Worm (Caenorhabditis elegans) whole organism, L1 larva: ENCODE results near the gene fbxa-197.

Source experiments
- C16A3.4 ChIP-seq: fragments of 150-350 bp; optimal IDR thresholded peaks from 2 replicates; lab custom pipeline; 2014; ENCODE audit warnings: missing biosample characterization, missing genetic modification characterization
- Y116A8C.19 ChIP-seq: sonication (generic microtip); optimal IDR thresholded peaks from 2 replicates; lab custom pipeline; 2016; ENCODE audit warnings: missing compliant biosample characterization, missing genetic modification characterization, borderline replicate concordance
- alr-1 ChIP-seq: fragments of 200-800 bp; sonication (Bioruptor generic); optimal IDR thresholded peaks from 2 replicates; lab custom pipeline; 2018; ENCODE audit warnings: borderline replicate concordance, mild to moderate bottlenecking, missing genetic modification characterization, missing compliant biosample characterization
- aly-2 ChIP-seq: fragments of 150-350 bp; optimal IDR thresholded peaks from 2 replicates; lab custom pipeline; 2014; ENCODE audit warnings: missing biosample characterization, missing genetic modification characterization
- blmp-1 ChIP-seq: fragments of 150-350 bp; optimal IDR thresholded peaks from 2 replicates; lab custom pipeline; 2014; ENCODE audit warnings: missing biosample characterization, missing genetic modification characterization
- ceh-63 ChIP-seq: fragments of 200-800 bp; sonication (Bioruptor generic); optimal IDR thresholded peaks from 2 replicates; lab custom pipeline; 2018; ENCODE audit warnings: mild to moderate bottlenecking, missing genetic modification characterization, missing compliant biosample characterization
- ceh-8 ChIP-seq: fragments of 200-800 bp; sonication (Bioruptor generic); optimal IDR thresholded peaks from 2 replicates; lab custom pipeline; 2018; ENCODE audit warnings: mild to moderate bottlenecking, missing genetic modification characterization, moderate library complexity, missing compliant biosample characterization
- efl-1 ChIP-seq, 4 experiments: fragments of 150-350 bp; optimal IDR thresholded peaks in 3 of 4; peaks in 1 of 4; 1 replicate in 1 of 4; 2 replicates in 3 of 4; lab custom pipeline; 2014; ENCODE audit warnings: missing biosample characterization in 2 of 4, missing genetic modification characterization in 2 of 4, missing genetic modification reagents in 2 of 4
- egl-13 ChIP-seq: sonication (generic microtip); optimal IDR thresholded peaks from 2 replicates; lab custom pipeline; 2016; ENCODE audit warnings: missing genotype, missing genetic modification reagents, missing genetic modification characterization, missing compliant biosample characterization
- elt-2 ChIP-seq: sonication (generic microtip); optimal IDR thresholded peaks from 2 replicates; lab custom pipeline; 2016; ENCODE audit warnings: missing genetic modification characterization, mild to moderate bottlenecking, inconsistent platforms, missing compliant biosample characterization, missing genetic modification reagents
- elt-3 ChIP-seq, 6 experiments: fragments of 150-350 bp in 1 of 6; sonication (generic microtip); optimal IDR thresholded peaks; 2 replicates each; lab custom pipeline; 2017 to 2018; ENCODE audit warnings: missing biosample characterization in 6 of 6, missing genetic modification characterization in 6 of 6, inconsistent platforms in 1 of 6
- fkh-4 ChIP-seq: sonication (generic microtip); optimal IDR thresholded peaks from 2 replicates; lab custom pipeline; 2016; ENCODE audit warnings: missing compliant biosample characterization, missing genetic modification characterization, borderline replicate concordance
- fos-1 ChIP-seq: fragments of 150-350 bp; optimal IDR thresholded peaks from 2 replicates; lab custom pipeline; 2014; ENCODE audit warnings: missing biosample characterization, missing genetic modification characterization
- grh-1 ChIP-seq: fragments of 200-800 bp; sonication (Bioruptor generic); IDR thresholded peaks from 2 replicates; pipeline ENCODE4 v1.3.6; 2022; ENCODE audit warnings: missing genetic modification reagents, missing genetic modification characterization, missing compliant biosample characterization
- hlh-17 ChIP-seq: fragments of 200-800 bp; sonication (Bioruptor generic); optimal IDR thresholded peaks from 2 replicates; lab custom pipeline; 2018; ENCODE audit warnings: missing genetic modification characterization, mild to moderate bottlenecking, missing compliant biosample characterization, moderate library complexity, borderline replicate concordance
- hlh-4 ChIP-seq: sonication (generic microtip); optimal IDR thresholded peaks from 2 replicates; lab custom pipeline; 2016; ENCODE audit warnings: mild to moderate bottlenecking, missing genetic modification characterization, missing compliant biosample characterization
- irx-1 ChIP-seq: sonication (generic microtip); optimal IDR thresholded peaks from 2 replicates; lab custom pipeline; 2016; ENCODE audit warnings: missing genetic modification characterization, missing compliant biosample characterization
- isw-1 ChIP-seq: fragments of 200-800 bp; sonication (Bioruptor generic); IDR thresholded peaks from 2 replicates; pipeline ENCODE4 v1.3.6; 2022; ENCODE audit warnings: missing genetic modification characterization, missing compliant biosample characterization
- jun-1 ChIP-seq: fragments of 150-350 bp; optimal IDR thresholded peaks from 2 replicates; lab custom pipeline; 2014; ENCODE audit warnings: missing biosample characterization, missing genetic modification reagents, missing genetic modification characterization
- lin-15B ChIP-seq: fragments of 150-350 bp; sonication (generic microtip); optimal IDR thresholded peaks from 3 replicates; lab custom pipeline; 2014; ENCODE audit warnings: missing biosample characterization, missing genetic modification characterization
- mab-9 ChIP-seq: fragments of 200-800 bp; sonication (Bioruptor generic); IDR thresholded peaks from 2 replicates; pipeline ENCODE4 v1.3.6; 2022; ENCODE audit warnings: missing genetic modification reagents, missing genetic modification characterization, missing compliant biosample characterization
- mep-1 ChIP-seq: fragments of 150-350 bp; optimal IDR thresholded peaks from 2 replicates; lab custom pipeline; 2014; ENCODE audit warnings: missing biosample characterization, missing genetic modification characterization
- nhr-20 ChIP-seq: sonication (generic microtip); optimal IDR thresholded peaks from 2 replicates; lab custom pipeline; 2016; ENCODE audit warnings: mild to moderate bottlenecking, missing genetic modification characterization, missing compliant biosample characterization
- nhr-28 ChIP-seq: fragments of 150-350 bp; optimal IDR thresholded peaks from 2 replicates; lab custom pipeline; 2014; ENCODE audit warnings: missing biosample characterization, missing genetic modification characterization
- nhr-47 ChIP-seq: sonication (generic microtip); optimal IDR thresholded peaks from 2 replicates; lab custom pipeline; 2016; ENCODE audit warnings: mild to moderate bottlenecking, missing genetic modification characterization, moderate library complexity, missing compliant biosample characterization
- nhr-71 ChIP-seq: sonication (generic microtip); optimal IDR thresholded peaks from 2 replicates; lab custom pipeline; 2016; ENCODE audit warnings: mild to moderate bottlenecking, missing genetic modification characterization, moderate library complexity, missing compliant biosample characterization
- nhr-76 ChIP-seq: sonication (generic microtip); optimal IDR thresholded peaks from 2 replicates; lab custom pipeline; 2017; ENCODE audit warnings: missing biosample characterization, missing genetic modification characterization
- nhr-84 ChIP-seq: sonication (generic microtip); optimal IDR thresholded peaks from 2 replicates; lab custom pipeline; 2017; ENCODE audit warnings: missing biosample characterization, missing genetic modification characterization
- pag-3 ChIP-seq: sonication (generic microtip); optimal IDR thresholded peaks from 2 replicates; lab custom pipeline; 2017; ENCODE audit warnings: missing genetic modification characterization, mild to moderate bottlenecking, missing compliant biosample characterization, antibody characterized with exemption, borderline replicate concordance; ENCODE audit not compliant: insufficient read depth
- pax-3 ChIP-seq: fragments of 200-800 bp; sonication (Bioruptor generic); optimal IDR thresholded peaks from 2 replicates; lab custom pipeline; 2018; ENCODE audit warnings: mild to moderate bottlenecking, missing genetic modification characterization, moderate library complexity, missing compliant biosample characterization
- rnt-1 ChIP-seq: sonication (generic microtip); optimal IDR thresholded peaks from 2 replicates; lab custom pipeline; 2016; ENCODE audit warnings: mild to moderate bottlenecking, missing genetic modification characterization, moderate library complexity, missing compliant biosample characterization
- snu-23 ChIP-seq: sonication (generic microtip); optimal IDR thresholded peaks from 2 replicates; lab custom pipeline; 2016; ENCODE audit warnings: missing genetic modification characterization, missing compliant biosample characterization
- sox-4 ChIP-seq: sonication (generic microtip); optimal IDR thresholded peaks from 2 replicates; lab custom pipeline; 2016; ENCODE audit warnings: missing genetic modification characterization, missing compliant biosample characterization
- sptf-1 ChIP-seq: fragments of 150-350 bp; optimal IDR thresholded peaks from 2 replicates; lab custom pipeline; 2014; ENCODE audit warnings: missing biosample characterization, missing genetic modification characterization
- swsn-7 ChIP-seq: sonication (generic microtip); optimal IDR thresholded peaks from 2 replicates; lab custom pipeline; 2016; ENCODE audit warnings: missing genetic modification characterization, missing compliant biosample characterization
- tlp-1 ChIP-seq: fragments of 150-350 bp; optimal IDR thresholded peaks from 2 replicates; lab custom pipeline; 2014; ENCODE audit warnings: missing biosample characterization, missing genetic modification characterization
- unc-130 ChIP-seq: fragments of 150-350 bp; optimal IDR thresholded peaks from 2 replicates; lab custom pipeline; 2017; ENCODE audit warnings: missing biosample characterization, missing genetic modification characterization, inconsistent platforms
- unc-30 ChIP-seq: sonication (generic microtip); optimal IDR thresholded peaks from 2 replicates; lab custom pipeline; 2017; ENCODE audit warnings: missing biosample characterization, missing genetic modification characterization
- unc-62 ChIP-seq: fragments of 150-350 bp; optimal IDR thresholded peaks from 2 replicates; lab custom pipeline; 2014; ENCODE audit warnings: missing biosample characterization, missing genetic modification reagents, missing genetic modification characterization
- vab-15 ChIP-seq: sonication (generic microtip); optimal IDR thresholded peaks from 2 replicates; lab custom pipeline; 2017; ENCODE audit warnings: missing genotype, mild to moderate bottlenecking, missing genetic modification characterization, missing compliant biosample characterization
- xbp-1 ChIP-seq: sonication (generic microtip); optimal IDR thresholded peaks from 2 replicates; lab custom pipeline; 2016; ENCODE audit warnings: missing genetic modification characterization, missing compliant biosample characterization

The fbxa-197 gene

ce11 chrV:15900564-15900963 is 33.1 kb downstream of the fbxa-197 start:
- no peak for TF ChIP-seq efl-1 (optimal IDR thresholded peaks at IDR 0.05; lab: Kevin White, UChicago)
- TF ChIP-seq efl-1 (GFP tag; optimal IDR thresholded peaks at IDR 0.05 in 1 of 2; lab: Kevin White, UChicago), result peak in 1 of 2 experiments; percentile 90
- no peak for TF ChIP-seq hlh-4

- peak; percentile 4 for TF ChIP-seq elt-2
Measured at ce11 chrV:15905530-15905929, 38.1 kb downstream of the fbxa-197 start, which contains the start of the genes F35E8.1 and F35E8.2. Gene F35E8.1, minus strand, starts transcription at chrV:15905630. Gene F35E8.2, plus strand, starts transcription at chrV:15905661.

ce11 chrV:15911848-15912247 is 44.4 kb downstream of the fbxa-197 start, which contains the start of gene F35E8.6:
Gene F35E8.6, plus strand, starts transcription at chrV:15912148.
- TF ChIP-seq fos-1 (tag; lab: Kevin White, UChicago) (no peak), mep-1 (tag; lab: Kevin White, UChicago) (no peak), fkh-4 (tag; lab: Kevin White, UChicago) (no peak), ceh-8 (no peak), mab-9 (GFP tag; lab: Robert Waterston, UW) (no peak)
- TF ChIP-seq, all 84 proteins: peak for 0

ce11 chrV:15912677-15913076 is 45.2 kb downstream of the fbxa-197 start:
- no peak for TF ChIP-seq lin-15B (tag; lab: Kevin White, UChicago)
- TF ChIP-seq unc-30, result no peak
- no peak for TF ChIP-seq isw-1
- TF ChIP-seq grh-1 (GFP tag; lab: Robert Waterston, UW), result no peak
- no peak for TF ChIP-seq aly-2 (tag; lab: Kevin White, UChicago)
- TF ChIP-seq swsn-7 (tag; lab: Kevin White, UChicago), result no peak
- no peak for TF ChIP-seq Y116A8C.19 (tag; lab: Kevin White, UChicago)
- TF ChIP-seq nhr-76 (tag; lab: Kevin White, UChicago), result no peak
- no peak for TF ChIP-seq unc-130 (tag; lab: Kevin White, UChicago)
- no peak for TF ChIP-seq nhr-47
- no peak for TF ChIP-seq nhr-28 (tag; lab: Kevin White, UChicago)

- TF ChIP-seq nhr-76 (tag; lab: Kevin White, UChicago), result no peak
- no peak for TF ChIP-seq elt-2
- no peak for TF ChIP-seq ceh-63 (GFP tag; lab: Kevin White, UChicago)
- no peak for TF ChIP-seq alr-1 (tag; lab: Kevin White, UChicago)
- no peak for TF ChIP-seq tlp-1 (tag; lab: Kevin White, UChicago)
- no peak for TF ChIP-seq sptf-1 (tag; lab: Kevin White, UChicago)
- TF ChIP-seq efl-1 (optimal IDR thresholded peaks at IDR 0.05; lab: Kevin White, UChicago), result no peak
- no peak for TF ChIP-seq efl-1 (GFP tag; optimal IDR thresholded peaks at IDR 0.05 in 1 of 2; lab: Kevin White, UChicago)
- TF ChIP-seq swsn-7 (tag; lab: Kevin White, UChicago), result no peak
- no peak for TF ChIP-seq fkh-4 (tag; lab: Kevin White, UChicago)
- TF ChIP-seq jun-1, result no peak
- TF ChIP-seq unc-62 (GFP tag; lab: Kevin White, UChicago), result no peak
- no peak for TF ChIP-seq snu-23 (GFP tag; lab: Kevin White, UChicago)
- TF ChIP-seq xbp-1 (tag; lab: Kevin White, UChicago), result no peak
- TF ChIP-seq nhr-71 (tag; lab: Kevin White, UChicago), result no peak
Measured at ce11 chrV:15913714-15914113, 46.2 kb downstream of the fbxa-197 start, which contains the start of gene F35E8.7. Gene F35E8.7, plus strand, starts transcription at chrV:15914014.

- TF ChIP-seq Y116A8C.19 (tag; lab: Kevin White, UChicago) (no peak), unc-62 (GFP tag; lab: Kevin White, UChicago) (no peak), rnt-1 (no peak), nhr-20 (tag; lab: Kevin White, UChicago) (no peak), alr-1 (tag; lab: Kevin White, UChicago) (no peak), vab-15 (tag; lab: Kevin White, UChicago) (no peak), efl-1 (optimal IDR thresholded peaks at IDR 0.05; lab: Kevin White, UChicago) (no peak), efl-1 (GFP tag; optimal IDR thresholded peaks at IDR 0.05 in 1 of 2; lab: Kevin White, UChicago) (no peak), egl-13 (no peak), elt-3 (tag; optimal IDR thresholded peaks at IDR 0.05; lab: Kevin White, UChicago) (no peak), nhr-84 (tag; lab: Kevin White, UChicago) (no peak), blmp-1 (no peak), irx-1 (tag; lab: Kevin White, UChicago) (no peak), sox-4 (tag; lab: Kevin White, UChicago) (no peak), pax-3 (tag; lab: Kevin White, UChicago) (no peak), C16A3.4 (no peak), hlh-17 (no peak), pag-3 (tag; lab: Kevin White, UChicago) (no peak)
Measured at ce11 chrV:15914774-15915173, 47.3 kb downstream of the fbxa-197 start.
